Worm (Caenorhabditis elegans): ENCODE data around the gene R52.6.

- no peak for TF ChIP-seq zfp-3 (GFP tag; conservative IDR thresholded peaks at IDR 0.05)
- TF ChIP-seq skn-1 (tag; optimal IDR thresholded peaks at IDR 0.05), result no peak
- TF ChIP-seq lin-15B (tag; optimal IDR thresholded peaks at IDR 0.05), result no peak
- TF ChIP-seq ZK337.2 (GFP tag; IDR thresholded peaks at IDR 0.05), result no peak
- TF ChIP-seq ces-1 (GFP tag; optimal IDR thresholded peaks at IDR 0.05), result no peak
- no peak for TF ChIP-seq T20F7.1 (GFP tag; optimal IDR thresholded peaks at IDR 0.05)
- TF ChIP-seq zag-1 (tag; optimal IDR thresholded peaks at IDR 0.05), result no peak
- no peak for TF ChIP-seq jun-1 (tag; optimal IDR thresholded peaks at IDR 0.05)
- no peak for TF ChIP-seq set-16 (GFP tag; IDR thresholded peaks at IDR 0.05)
- TF ChIP-seq nhr-25 (tag; optimal IDR thresholded peaks at IDR 0.05; ENCODE audit: borderline replicate concordance, insufficient read depth), result no peak
- no peak for TF ChIP-seq pha-4 (GFP tag; IDR thresholded peaks at IDR 0.05)
- TF ChIP-seq pha-4 (tag; optimal IDR thresholded peaks at IDR 0.05), result no peak
- TF ChIP-seq daf-12 (tag; optimal IDR thresholded peaks at IDR 0.05), result no peak
- no peak for TF ChIP-seq aly-2 (tag; optimal IDR thresholded peaks at IDR 0.05)
These were observed 17.8 kb downstream of the R52.6 start, which contains the start of gene T16A1.2 for ce11 chrII:2094924-2095650.
